Worm (Caenorhabditis elegans) whole organism, young adult: ENCODE results near the gene tmed-10.

Experiments
- C06A6.2 ChIP-seq: fragments of 200-800 bp; sonication (Bioruptor generic); conservative IDR thresholded peaks from 2 replicates; pipeline ENCODE4 v1.3.6; 2022; ENCODE audit warnings: missing genetic modification characterization, missing compliant biosample characterization
- D2030.7 ChIP-seq: fragments of 200-800 bp; sonication (Bioruptor generic); IDR thresholded peaks from 2 replicates; pipeline ENCODE4 v1.3.6; 2022; ENCODE audit warnings: missing genetic modification reagents, missing genetic modification characterization, missing compliant biosample characterization
- F37B4.10 ChIP-seq: fragments of 200-800 bp; sonication (Bioruptor generic); IDR thresholded peaks from 2 replicates; pipeline ENCODE4 v1.3.6; 2022; ENCODE audit warnings: missing genetic modification characterization, missing compliant biosample characterization
- F52B5.7 ChIP-seq: sonication (generic microtip); optimal IDR thresholded peaks from 2 replicates; lab custom pipeline; 2016; ENCODE audit warnings: mild to moderate bottlenecking, missing genetic modification characterization, missing compliant biosample characterization
- K12H6.12 ChIP-seq: fragments of 200-800 bp; sonication (Bioruptor generic); optimal IDR thresholded peaks from 2 replicates; lab custom pipeline; 2018; ENCODE audit warnings: mild to moderate bottlenecking, missing genetic modification characterization, missing compliant biosample characterization
- Y67H2A.10 ChIP-seq: fragments of 200-800 bp; sonication (Bioruptor generic); conservative IDR thresholded peaks from 2 replicates; pipeline ENCODE4 v1.3.6; 2022; ENCODE audit warnings: missing genetic modification reagents, missing genetic modification characterization, missing compliant biosample characterization
- Y79H2A.3 ChIP-seq: fragments of 200-800 bp; sonication (Bioruptor generic); conservative IDR thresholded peaks from 2 replicates; pipeline ENCODE4 v1.3.6; 2022; ENCODE audit warnings: missing genetic modification reagents, missing genetic modification characterization, missing compliant biosample characterization
- ama-1 ChIP-seq, 3 experiments: fragments of 150-350 bp in 1 of 3; sonication (generic microtip) in 2 of 3; optimal IDR thresholded peaks; 2 replicates each; lab custom pipeline; 2014 to 2018; ENCODE audit warnings: missing biosample characterization in 2 of 3, missing genetic modification characterization in 2 of 3, missing genetic modification reagents in 2 of 3
- atf-7 ChIP-seq: sonication (generic microtip); optimal IDR thresholded peaks from 2 replicates; lab custom pipeline; 2017; ENCODE audit warnings: mild to moderate bottlenecking, missing genetic modification characterization, missing compliant biosample characterization
- athp-1 ChIP-seq: sonication (generic microtip); optimal IDR thresholded peaks from 2 replicates; lab custom pipeline; 2017; ENCODE audit warnings: mild to moderate bottlenecking, missing genetic modification characterization, missing compliant biosample characterization
- cebp-1 ChIP-seq, 2 experiments: fragments of 200-800 bp in 1 of 2; sonication (Bioruptor generic) in 1 of 2; sonication (generic microtip) in 1 of 2; IDR thresholded peaks in 1 of 2; optimal IDR thresholded peaks in 1 of 2; 2 replicates each; pipeline versions ENCODE4 v1.3.6 to Lab custom; 2017 to 2022; ENCODE audit warnings: missing compliant biosample characterization in 2 of 2, missing genetic modification characterization in 2 of 2, mild to moderate bottlenecking in 1 of 2, missing genetic modification reagents in 1 of 2, moderate library complexity in 1 of 2
- ceh-100 ChIP-seq: fragments of 200-800 bp; sonication (Bioruptor generic); IDR thresholded peaks from 2 replicates; pipeline ENCODE4 v1.3.6; 2022; ENCODE audit warnings: missing genetic modification reagents, missing genetic modification characterization, missing compliant biosample characterization
- ceh-27 ChIP-seq: fragments of 200-800 bp; sonication (Bioruptor generic); optimal IDR thresholded peaks from 2 replicates; lab custom pipeline; 2018; ENCODE audit warnings: mild to moderate bottlenecking, missing genetic modification characterization, moderate library complexity, missing compliant biosample characterization
- ceh-91 ChIP-seq: fragments of 200-800 bp; sonication (Bioruptor generic); IDR thresholded peaks from 2 replicates; pipeline ENCODE4 v1.3.6; 2022; ENCODE audit warnings: missing genetic modification reagents, missing genetic modification characterization, missing compliant biosample characterization
- dox-1 ChIP-seq: fragments of 200-800 bp; sonication (Bioruptor generic); IDR thresholded peaks from 2 replicates; pipeline ENCODE4 v1.3.6; 2022; ENCODE audit warnings: missing genetic modification reagents, missing genetic modification characterization, missing compliant biosample characterization
- egl-44 ChIP-seq: fragments of 200-800 bp; sonication (Bioruptor generic); IDR thresholded peaks from 2 replicates; pipeline ENCODE4 v1.3.6; 2022; ENCODE audit warnings: missing genetic modification reagents, missing genetic modification characterization, missing compliant biosample characterization
- egrh-3 ChIP-seq: fragments of 200-800 bp; sonication (Bioruptor generic); IDR thresholded peaks from 2 replicates; pipeline ENCODE4 v1.3.6; 2022; ENCODE audit warnings: missing genetic modification reagents, missing genetic modification characterization, missing compliant biosample characterization
- him-1 ChIP-seq: sonication (generic microtip); optimal IDR thresholded peaks from 2 replicates; lab custom pipeline; 2016; ENCODE audit warnings: missing genotype, missing genetic modification reagents, missing genetic modification characterization, missing compliant biosample characterization
- hmg-1.2 ChIP-seq: fragments of 200-800 bp; sonication (Bioruptor generic); IDR thresholded peaks from 2 replicates; pipeline ENCODE4 v1.3.6; 2022; ENCODE audit warnings: missing genetic modification reagents, missing genetic modification characterization, missing compliant biosample characterization
- lin-35 ChIP-seq, 3 experiments: fragments of 150-350 bp in 2 of 3; sonication (generic microtip) in 1 of 3; optimal IDR thresholded peaks; 2 replicates each; lab custom pipeline; 2014 to 2018; ENCODE audit warnings: missing biosample characterization in 3 of 3, missing genetic modification characterization in 3 of 3, missing genetic modification reagents in 3 of 3
- lin-40 ChIP-seq: sonication (generic microtip); optimal IDR thresholded peaks from 2 replicates; lab custom pipeline; 2016; ENCODE audit warnings: missing genetic modification characterization, mild to moderate bottlenecking, missing compliant biosample characterization, missing genotype, missing genetic modification reagents
- madf-10 ChIP-seq: sonication (generic microtip); optimal IDR thresholded peaks from 2 replicates; lab custom pipeline; 2016; ENCODE audit warnings: mild to moderate bottlenecking, missing genetic modification characterization, missing compliant biosample characterization
- madf-6 ChIP-seq: fragments of 200-800 bp; sonication (Bioruptor generic); IDR thresholded peaks from 2 replicates; pipeline ENCODE4 v1.3.6; 2022; ENCODE audit warnings: missing genetic modification reagents, missing genetic modification characterization, missing compliant biosample characterization
- madf-8 ChIP-seq: fragments of 200-800 bp; sonication (Bioruptor generic); conservative IDR thresholded peaks from 2 replicates; pipeline ENCODE4 v1.3.6; 2022; ENCODE audit warnings: missing genetic modification reagents, missing genetic modification characterization, missing compliant biosample characterization
- mcd-1 ChIP-seq: fragments of 200-800 bp; sonication (Bioruptor generic); IDR thresholded peaks from 2 replicates; pipeline ENCODE4 v1.3.6; 2022; ENCODE audit warnings: missing genetic modification reagents, missing genetic modification characterization, missing compliant biosample characterization
- mel-28 ChIP-seq: sonication (generic microtip); optimal IDR thresholded peaks from 2 replicates; lab custom pipeline; 2016; ENCODE audit warnings: borderline replicate concordance, mild to moderate bottlenecking, missing genetic modification characterization, missing compliant biosample characterization
- mes-4 ChIP-seq: sonication (generic microtip); optimal IDR thresholded peaks from 2 replicates; lab custom pipeline; 2016; ENCODE audit warnings: missing genotype, missing genetic modification characterization, missing compliant biosample characterization
- nfyb-1 ChIP-seq: fragments of 200-800 bp; sonication (Bioruptor generic); IDR thresholded peaks from 2 replicates; pipeline ENCODE4 v1.3.6; 2022; ENCODE audit warnings: missing genetic modification reagents, missing genetic modification characterization, missing compliant biosample characterization
- nhr-179 ChIP-seq: sonication (generic microtip); optimal IDR thresholded peaks from 2 replicates; lab custom pipeline; 2016; ENCODE audit warnings: mild to moderate bottlenecking, missing genetic modification characterization, missing compliant biosample characterization
- nhr-80 ChIP-seq: sonication (generic microtip); optimal IDR thresholded peaks from 2 replicates; lab custom pipeline; 2016; ENCODE audit warnings: missing genetic modification characterization, missing compliant biosample characterization
- pbrm-1 ChIP-seq: fragments of 200-800 bp; sonication (Bioruptor generic); IDR thresholded peaks from 2 replicates; pipeline ENCODE4 v1.3.6; 2022; ENCODE audit warnings: missing genetic modification reagents, missing genetic modification characterization, missing compliant biosample characterization
- rpc-1 ChIP-seq, 2 experiments: fragments of 150-350 bp in 1 of 2; sonication (generic microtip) in 1 of 2; optimal IDR thresholded peaks; 2 replicates each; lab custom pipeline; 2014 to 2018; ENCODE audit warnings: missing biosample characterization in 1 of 2, missing genetic modification characterization in 1 of 2, missing genetic modification reagents in 1 of 2, missing genotype in 1 of 2
- snpc-1.3 ChIP-seq: sonication (generic microtip); optimal IDR thresholded peaks from 2 replicates; lab custom pipeline; 2017; ENCODE audit warnings: missing genetic modification characterization, mild to moderate bottlenecking, missing compliant biosample characterization, antibody characterized with exemption, moderate library complexity, missing genotype, missing genetic modification reagents; ENCODE audit not compliant: insufficient read depth
- zim-3 ChIP-seq: sonication (generic microtip); optimal IDR thresholded peaks from 2 replicates; lab custom pipeline; 2017; ENCODE audit warnings: mild to moderate bottlenecking, missing genetic modification characterization, moderate library complexity, missing compliant biosample characterization
- ztf-18 ChIP-seq: sonication (generic microtip); optimal IDR thresholded peaks from 2 replicates; lab custom pipeline; 2016; ENCODE audit warnings: missing genotype, mild to moderate bottlenecking, missing genetic modification characterization, missing compliant biosample characterization
- ztf-28 ChIP-seq: fragments of 200-800 bp; sonication (Bioruptor generic); IDR thresholded peaks from 2 replicates; pipeline ENCODE4 v1.3.6; 2022; ENCODE audit warnings: missing genetic modification reagents, missing genetic modification characterization, missing compliant biosample characterization

Gene tmed-10

DNA sequence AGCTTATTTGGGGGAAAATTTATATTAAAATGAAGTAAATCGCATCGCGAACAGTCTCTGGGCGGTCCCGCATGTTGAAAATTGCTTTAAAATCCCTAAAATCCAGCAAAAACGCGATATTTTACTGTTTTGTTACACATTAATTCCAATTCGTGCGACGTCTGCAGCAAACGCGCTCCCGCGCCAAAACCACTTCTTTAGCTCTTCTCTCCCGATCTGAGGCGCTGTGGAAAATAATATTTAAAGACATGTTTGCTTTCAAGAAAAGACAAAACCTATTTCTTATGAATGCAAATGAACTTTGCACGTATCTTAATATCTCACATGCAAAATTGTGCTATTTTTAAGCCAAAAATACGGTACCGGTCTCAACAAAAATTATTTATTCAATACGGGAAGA is 1.8 kb upstream of the tmed-10 start:
- TF ChIP-seq Y79H2A.3 (GFP tag; lab: Robert Waterston, UW) (0 out of 2 replicates have a peak, but pooled peaks have one; percentile 56), pbrm-1 (GFP tag; lab: Robert Waterston, UW) (peak; percentile 31; the same call in 1 of the 2 replicates), Y67H2A.10 (0 out of 2 replicates have a peak, but pooled peaks have one; percentile 13), mcd-1 (GFP tag; lab: Robert Waterston, UW) (peak; percentile 78), ztf-28 (GFP tag; lab: Robert Waterston, UW) (peak; percentile 73; the same call in 1 of the 2 replicates), ceh-91 (peak; percentile 54), hmg-1.2 (GFP tag; lab: Robert Waterston, UW) (peak; percentile 22; the same call in 1 of the 2 replicates), dox-1 (GFP tag; lab: Robert Waterston, UW) (peak; percentile 53; the same call in 1 of the 2 replicates), ceh-100 (peak; percentile 92), D2030.7 (GFP tag; lab: Robert Waterston, UW) (0 out of 2 replicates have a peak, but pooled peaks have one; percentile 37), egrh-3 (GFP tag; lab: Robert Waterston, UW) (peak; percentile 49; the same call in 1 of the 2 replicates)

DNA sequence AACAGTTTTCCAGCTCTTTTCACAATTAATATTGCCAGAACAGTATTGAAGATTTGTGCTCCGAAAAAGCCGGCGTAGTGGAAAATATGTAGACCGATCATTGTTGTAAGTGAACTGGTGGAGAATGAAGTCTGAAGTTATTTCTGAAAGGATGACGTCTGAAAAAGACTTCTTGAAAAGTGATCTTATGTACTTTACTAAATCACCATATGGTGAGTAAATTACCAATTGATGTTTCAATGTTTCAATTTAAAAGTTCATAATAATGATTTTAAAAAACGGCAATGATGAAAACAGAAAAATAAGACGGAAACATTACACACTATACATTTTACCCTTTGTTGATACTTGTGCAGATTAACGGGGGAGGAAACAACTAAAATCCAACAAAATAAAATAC is 3.0 kb downstream of the tmed-10 start, which contains the start of gene str-141:
str-141 (minus strand) TSS at position 101 of the 400 bp plus-strand sequence.
- TF ChIP-seq madf-8 (no peak), nfyb-1 (GFP tag; lab: Robert Waterston, UW) (0 out of 2 replicates have a peak, but pooled peaks have one; percentile 43), athp-1 (no peak), him-1 (tag; lab: Kevin White, UChicago) (no peak), ama-1 (optimal IDR thresholded peaks at IDR 0.05; lab: Kevin White, UChicago) (no peak), ama-1 (GFP tag; optimal IDR thresholded peaks at IDR 0.05; lab: Kevin White, UChicago) (peak in 1 of 2 experiments; percentile 14), F52B5.7 (tag; lab: Kevin White, UChicago) (no peak), mel-28 (tag; lab: Kevin White, UChicago) (no peak), ztf-18 (tag; lab: Kevin White, UChicago) (no peak), K12H6.12 (no peak), F37B4.10 (GFP tag; lab: Robert Waterston, UW) (no peak), snpc-1.3 (tag; lab: Kevin White, UChicago) (no peak), madf-10 (no peak), nhr-80 (tag; lab: Kevin White, UChicago) (no peak), mes-4 (tag; lab: Kevin White, UChicago) (no peak), lin-40 (tag; lab: Kevin White, UChicago) (no peak), lin-35 (GFP tag; optimal IDR thresholded peaks at IDR 0.05; lab: Kevin White, UChicago) (no peak), madf-6 (peak; percentile 48; the same call in 1 of the 2 replicates), C06A6.2 (GFP tag; lab: Robert Waterston, UW) (no peak), rpc-1 (optimal IDR thresholded peaks at IDR 0.05; lab: Kevin White, UChicago) (no peak), rpc-1 (tag; optimal IDR thresholded peaks at IDR 0.05; lab: Kevin White, UChicago) (no peak), atf-7 (tag; lab: Kevin White, UChicago) (no peak), dox-1 (GFP tag; lab: Robert Waterston, UW) (no peak)

DNA sequence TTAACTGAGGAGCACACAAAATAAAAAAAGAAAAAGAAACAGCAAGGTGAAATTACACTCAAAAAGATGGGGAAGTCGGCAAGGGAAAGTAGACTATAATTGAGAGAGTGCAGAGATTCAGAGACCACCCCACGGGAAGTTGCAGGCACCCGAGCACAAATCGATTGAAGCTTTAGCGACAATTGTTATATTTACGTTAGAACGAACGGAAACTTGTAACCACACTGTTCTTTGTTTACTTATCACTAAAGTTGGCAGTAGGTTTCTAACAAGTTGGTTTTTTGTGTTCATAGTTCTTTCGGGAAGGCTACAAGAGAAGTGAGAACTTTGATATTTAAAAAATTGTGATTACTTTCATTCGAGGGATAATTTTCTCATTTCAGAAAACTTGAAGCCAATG is 5.0 kb downstream of the tmed-10 start, which contains the start of gene F47G9.4:
F47G9.4 (minus strand) TSS at position 98 of the 400 bp plus-strand sequence.
- TF ChIP-seq nfyb-1 (GFP tag; lab: Robert Waterston, UW) (no peak), ceh-27 (no peak), K12H6.12 (no peak), egl-44 (GFP tag; lab: Robert Waterston, UW) (no peak), nhr-80 (tag; lab: Kevin White, UChicago) (peak; percentile 39), zim-3 (tag; lab: Kevin White, UChicago) (no peak), cebp-1 (GFP tag; IDR thresholded peaks at IDR 0.05; lab: Robert Waterston, UW) (no peak), cebp-1 (tag; optimal IDR thresholded peaks at IDR 0.05; lab: Kevin White, UChicago) (no peak), nhr-179 (tag; lab: Kevin White, UChicago) (no peak)
